Fruit fly (Drosophila melanogaster) whole organism, embryonic: ENCODE data around the gene CG15602.
A peak's percentile ranks its signal among the peaks of the same experiment; 100 is the strongest.

Source experiments
- B-H2 ChIP-seq: fragments of 200-800 bp; sonication (Bioruptor generic); optimal IDR thresholded peaks from 2 replicates; lab custom pipeline; 2018; ENCODE audit warnings: missing biosample characterization, mild to moderate bottlenecking, missing genetic modification characterization
- BEAF-32 ChIP-seq: fragments of 200-800 bp; sonication (Bioruptor generic); optimal IDR thresholded peaks from 3 replicates; lab custom pipeline; 2017; ENCODE audit warnings: missing biosample characterization, missing genetic modification characterization, mild to moderate bottlenecking, moderate library complexity, missing genetic modification reagents
- Bgb ChIP-seq: fragments of 200-800 bp; sonication (Bioruptor generic); IDR thresholded peaks from 2 replicates; pipeline ENCODE4 v1.3.6; 2022; ENCODE audit warnings: missing biosample characterization, missing genetic modification characterization; ENCODE audit not compliant: partially characterized antibody
- CG11398 ChIP-seq: fragments of 200-800 bp; sonication (Bioruptor generic); optimal IDR thresholded peaks from 2 replicates; lab custom pipeline; 2016; ENCODE audit warnings: missing biosample characterization, missing genetic modification characterization
- CG11456 ChIP-seq: fragments of 200-800 bp; sonication (Bioruptor generic); IDR thresholded peaks from 3 replicates; pipeline ENCODE4 v1.3.6; 2022; ENCODE audit warnings: missing biosample characterization, missing genetic modification characterization
- CG11695 ChIP-seq: fragments of 200-800 bp; sonication (Bioruptor generic); IDR thresholded peaks from 3 replicates; pipeline ENCODE4 v1.3.6; 2022; ENCODE audit warnings: missing biosample characterization, missing genetic modification characterization
- CG12769 ChIP-seq: fragments of 200-800 bp; sonication (Bioruptor generic); optimal IDR thresholded peaks from 2 replicates; lab custom pipeline; 2019; ENCODE audit warnings: missing biosample characterization, mild to moderate bottlenecking, missing genetic modification characterization, moderate library complexity
- CG14050 ChIP-seq: fragments of 200-800 bp; sonication (Bioruptor generic); IDR thresholded peaks from 3 replicates; pipeline ENCODE4 v1.3.6; 2022; ENCODE audit warnings: missing biosample characterization, missing genetic modification characterization
- CG1529 ChIP-seq: fragments of 200-800 bp; sonication (Bioruptor generic); optimal IDR thresholded peaks from 3 replicates; lab custom pipeline; 2018; ENCODE audit warnings: missing biosample characterization, missing genetic modification characterization
- CG2129 ChIP-seq: fragments of 200-800 bp; sonication (Bioruptor generic); IDR thresholded peaks from 2 replicates; pipeline ENCODE4 v1.3.6; 2022; ENCODE audit warnings: missing biosample characterization, missing genetic modification characterization; ENCODE audit not compliant: partially characterized antibody
- CG2712 ChIP-seq: fragments of 200-800 bp; optimal IDR thresholded peaks from 3 replicates; lab custom pipeline; 2019; ENCODE audit warnings: missing biosample characterization, mild to moderate bottlenecking, missing genetic modification characterization, moderate library complexity
- CG30020 ChIP-seq: fragments of 200-800 bp; optimal IDR thresholded peaks from 2 replicates; lab custom pipeline; 2019; ENCODE audit warnings: missing biosample characterization, mild to moderate bottlenecking, missing genetic modification characterization, moderate library complexity
- CG34224 ChIP-seq: fragments of 200-800 bp; sonication (Bioruptor generic); IDR thresholded peaks from 3 replicates; pipeline ENCODE4 v1.3.6; 2022; ENCODE audit warnings: missing biosample characterization, missing genetic modification characterization; ENCODE audit not compliant: partially characterized antibody
- CG4424 ChIP-seq: fragments of 200-800 bp; sonication (Bioruptor generic); optimal IDR thresholded peaks from 3 replicates; lab custom pipeline; 2016; ENCODE audit warnings: missing biosample characterization, missing genetic modification characterization
- CG5245 ChIP-seq: fragments of 200-800 bp; sonication (Bioruptor generic); optimal IDR thresholded peaks from 3 replicates; lab custom pipeline; 2016; ENCODE audit warnings: missing biosample characterization, missing genetic modification characterization
- CG6683 ChIP-seq: fragments of 200-800 bp; sonication (Bioruptor generic); optimal IDR thresholded peaks from 2 replicates; lab custom pipeline; 2017; ENCODE audit warnings: missing biosample characterization, mild to moderate bottlenecking, missing genetic modification characterization, missing genetic modification reagents
- CG6689 ChIP-seq: fragments of 200-800 bp; sonication (Bioruptor generic); IDR thresholded peaks from 2 replicates; pipeline ENCODE4 v1.3.6; 2022; ENCODE audit warnings: missing biosample characterization, missing genetic modification characterization
- CG7963 ChIP-seq: fragments of 200-800 bp; sonication (Bioruptor generic); IDR thresholded peaks from 3 replicates; pipeline ENCODE4 v1.3.6; 2022; ENCODE audit warnings: missing biosample characterization, missing genetic modification characterization; ENCODE audit not compliant: partially characterized antibody
- CG8290 ChIP-seq, 3 experiments: fragments of 200-800 bp; sonication (Bioruptor generic); optimal IDR thresholded peaks; 2 replicates each; lab custom pipeline; 2016 to 2019; ENCODE audit warnings: missing biosample characterization in 3 of 3, missing genetic modification characterization in 3 of 3, mild to moderate bottlenecking in 2 of 3, moderate library complexity in 1 of 3
- CG8765 ChIP-seq: fragments of 200-800 bp; sonication (Bioruptor generic); IDR thresholded peaks from 2 replicates; pipeline ENCODE4 v1.3.6; 2022; ENCODE audit warnings: missing biosample characterization, missing genetic modification characterization
- CG8924 ChIP-seq: fragments of 200-800 bp; optimal IDR thresholded peaks from 3 replicates; lab custom pipeline; 2019; ENCODE audit warnings: missing biosample characterization, mild to moderate bottlenecking, missing genetic modification characterization, moderate library complexity
- E2f2 ChIP-seq: fragments of 200-800 bp; sonication (Bioruptor generic); IDR thresholded peaks from 2 replicates; pipeline ENCODE4 v1.3.6; 2022; ENCODE audit warnings: missing biosample characterization, missing genetic modification characterization
- Fer3 ChIP-seq: fragments of 200-800 bp; sonication (Bioruptor generic); optimal IDR thresholded peaks from 2 replicates; lab custom pipeline; 2018; ENCODE audit warnings: missing biosample characterization, mild to moderate bottlenecking, missing genetic modification characterization, moderate library complexity
- HHEX ChIP-seq: fragments of 200-800 bp; sonication (Bioruptor generic); optimal IDR thresholded peaks from 3 replicates; lab custom pipeline; 2017; ENCODE audit warnings: missing biosample characterization, mild to moderate bottlenecking, missing genetic modification characterization, missing genetic modification reagents
- HLH3B ChIP-seq: fragments of 200-800 bp; sonication (Bioruptor generic); IDR thresholded peaks from 2 replicates; pipeline ENCODE4 v1.3.6; 2022; ENCODE audit warnings: missing biosample characterization, missing genetic modification characterization
- HmgZ ChIP-seq: fragments of 200-800 bp; sonication (Bioruptor generic); optimal IDR thresholded peaks from 2 replicates; lab custom pipeline; 2018; ENCODE audit warnings: missing biosample characterization, mild to moderate bottlenecking, missing genetic modification characterization
- MESR4 ChIP-seq: fragments of 200-800 bp; sonication (Bioruptor generic); optimal IDR thresholded peaks from 2 replicates; lab custom pipeline; 2018; ENCODE audit warnings: missing biosample characterization, mild to moderate bottlenecking, missing genetic modification characterization, moderate library complexity
- NFAT ChIP-seq: fragments of 200-800 bp; sonication (Bioruptor generic); IDR thresholded peaks from 2 replicates; pipeline ENCODE4 v1.3.6; 2022; ENCODE audit warnings: missing biosample characterization, missing genetic modification characterization
- Neu2 ChIP-seq: fragments of 200-800 bp; sonication (Bioruptor generic); optimal IDR thresholded peaks from 3 replicates; lab custom pipeline; 2016; ENCODE audit warnings: missing biosample characterization, missing genetic modification characterization, borderline replicate concordance
- Oaz ChIP-seq: fragments of 200-800 bp; sonication (Bioruptor generic); IDR thresholded peaks from 2 replicates; pipeline ENCODE4 v1.3.6; 2022; ENCODE audit warnings: missing biosample characterization, missing genetic modification characterization
- PHDP ChIP-seq: fragments of 200-800 bp; sonication (Bioruptor generic); optimal IDR thresholded peaks from 3 replicates; lab custom pipeline; 2018; ENCODE audit warnings: missing biosample characterization, mild to moderate bottlenecking, missing genetic modification characterization, moderate library complexity
- Sry-δ ChIP-seq: fragments of 200-800 bp; sonication (Bioruptor generic); optimal IDR thresholded peaks from 2 replicates; lab custom pipeline; 2016; ENCODE audit warnings: missing biosample characterization, missing genetic modification characterization
- Usf ChIP-seq: fragments of 200-800 bp; sonication (Bioruptor generic); optimal IDR thresholded peaks from 2 replicates; lab custom pipeline; 2017; ENCODE audit warnings: missing genotype, missing biosample characterization, missing genetic modification characterization
- YL-1 ChIP-seq: fragments of 200-800 bp; sonication (Bioruptor generic); optimal IDR thresholded peaks from 3 replicates; lab custom pipeline; 2017; ENCODE audit warnings: missing biosample characterization, mild to moderate bottlenecking, missing genetic modification characterization
- chinmo ChIP-seq: fragments of 200-800 bp; sonication (Bioruptor generic); IDR thresholded peaks from 4 replicates; pipeline ENCODE4 v1.3.6; 2022; ENCODE audit warnings: missing biosample characterization, missing genetic modification characterization; ENCODE audit not compliant: partially characterized antibody
- chm ChIP-seq: fragments of 200-800 bp; sonication (Bioruptor generic); IDR thresholded peaks from 2 replicates; pipeline ENCODE4 v1.3.6; 2022; ENCODE audit warnings: missing biosample characterization, missing genetic modification characterization
- crp ChIP-seq, 2 experiments: fragments of 200-800 bp; sonication (Bioruptor generic); optimal IDR thresholded peaks; 2 replicates in 1 of 2; 3 replicates in 1 of 2; lab custom pipeline; 2017; ENCODE audit warnings: missing biosample characterization in 2 of 2, missing genetic modification characterization in 2 of 2, mild to moderate bottlenecking in 1 of 2, moderate library complexity in 1 of 2
- dimm ChIP-seq: fragments of 200-800 bp; sonication (Bioruptor generic); IDR thresholded peaks from 2 replicates; pipeline ENCODE4 v1.3.6; 2022; ENCODE audit warnings: missing biosample characterization, missing genetic modification characterization
- hbn ChIP-seq: fragments of 200-800 bp; sonication (Bioruptor generic); IDR thresholded peaks from 2 replicates; pipeline ENCODE4 v1.3.6; 2022; ENCODE audit warnings: missing biosample characterization, missing genetic modification characterization; ENCODE audit not compliant: partially characterized antibody
- inv ChIP-seq: fragments of 200-800 bp; sonication (Bioruptor generic); IDR thresholded peaks from 2 replicates; pipeline ENCODE4 v1.3.6; 2022; ENCODE audit warnings: missing biosample characterization, missing genetic modification characterization; ENCODE audit not compliant: partially characterized antibody
- oc ChIP-seq: fragments of 200-800 bp; sonication (Bioruptor generic); optimal IDR thresholded peaks from 2 replicates; lab custom pipeline; 2018; ENCODE audit warnings: missing biosample characterization, mild to moderate bottlenecking, missing genetic modification characterization, moderate library complexity
- psq ChIP-seq: fragments of 200-800 bp; sonication (Bioruptor generic); optimal IDR thresholded peaks from 2 replicates; lab custom pipeline; 2017; ENCODE audit warnings: missing biosample characterization, missing genetic modification characterization
- sd ChIP-seq: fragments of 200-800 bp; sonication (Bioruptor generic); optimal IDR thresholded peaks from 3 replicates; lab custom pipeline; 2018; ENCODE audit warnings: missing biosample characterization, mild to moderate bottlenecking, missing genetic modification characterization, moderate library complexity
- sens-2 ChIP-seq: fragments of 200-800 bp; sonication (Bioruptor generic); IDR thresholded peaks from 2 replicates; pipeline ENCODE4 v1.3.6; 2022; ENCODE audit warnings: missing biosample characterization, missing genetic modification characterization
- sna ChIP-seq: fragments of 200-800 bp; sonication (Bioruptor generic); IDR thresholded peaks from 2 replicates; pipeline ENCODE4 v1.3.6; 2022; ENCODE audit warnings: missing biosample characterization, missing genetic modification characterization; ENCODE audit not compliant: partially characterized antibody
- z ChIP-seq: fragments of 200-800 bp; sonication (Bioruptor generic); IDR thresholded peaks from 3 replicates; pipeline ENCODE4 v1.3.6; 2022; ENCODE audit warnings: missing biosample characterization, missing genetic modification characterization

CG15602 gene

DNA sequence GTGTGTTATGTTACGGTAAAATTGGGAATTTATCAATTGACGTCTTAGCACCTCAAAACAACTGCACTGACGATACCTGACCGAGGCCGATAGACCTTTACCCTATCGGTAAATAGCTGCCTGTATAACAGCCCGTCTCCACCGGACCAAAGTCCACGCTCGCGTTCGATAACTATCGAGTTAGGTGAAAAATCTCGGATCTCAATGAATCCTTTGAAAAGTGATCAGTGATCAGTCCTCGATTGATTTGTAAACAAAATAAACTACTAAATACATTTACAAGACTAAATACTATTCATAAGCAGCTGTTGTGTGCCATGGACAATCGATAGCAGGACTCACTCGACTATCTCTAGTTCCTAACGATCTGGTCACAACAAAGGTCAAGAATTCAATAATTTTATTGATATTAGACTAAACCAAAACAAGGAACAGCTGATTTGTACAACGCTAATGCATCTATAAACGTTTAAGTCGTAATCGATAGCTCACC is 3.2 kb upstream of the CG15602 start, which contains the start of gene sordd1 (continued):
- TF ChIP-seq chinmo (peak; percentile 86; the same call in 1 of the 4 replicates), BEAF-32 (peak; percentile 81), hbn (GFP tag; lab: Robert Waterston, UW) (peak; percentile 83), inv (GFP tag; lab: Robert Waterston, UW) (peak; percentile 95), crp (GFP tag; optimal IDR thresholded peaks at IDR 0.05; lab: Kevin White, UChicago) (peak in 1 of 2 experiments; percentile 27), CG8290 (GFP tag; optimal IDR thresholded peaks at IDR 0.05; lab: Kevin White, UChicago) (peak; percentile 74), CG8290 (tag; optimal IDR thresholded peaks at IDR 0.05; lab: Kevin White, UChicago) (peak in 1 of 2 experiments; percentile 63), Bgb (GFP tag; lab: Robert Waterston, UW) (peak; percentile 91), CG34224 (peak; percentile 85), sna (GFP tag; lab: Robert Waterston, UW) (peak; percentile 70; the same call in 1 of the 2 replicates), CG30020 (tag; lab: Kevin White, UChicago) (peak; percentile 86), CG11456 (peak; percentile 51; the same call in 1 of the 3 replicates)

DNA sequence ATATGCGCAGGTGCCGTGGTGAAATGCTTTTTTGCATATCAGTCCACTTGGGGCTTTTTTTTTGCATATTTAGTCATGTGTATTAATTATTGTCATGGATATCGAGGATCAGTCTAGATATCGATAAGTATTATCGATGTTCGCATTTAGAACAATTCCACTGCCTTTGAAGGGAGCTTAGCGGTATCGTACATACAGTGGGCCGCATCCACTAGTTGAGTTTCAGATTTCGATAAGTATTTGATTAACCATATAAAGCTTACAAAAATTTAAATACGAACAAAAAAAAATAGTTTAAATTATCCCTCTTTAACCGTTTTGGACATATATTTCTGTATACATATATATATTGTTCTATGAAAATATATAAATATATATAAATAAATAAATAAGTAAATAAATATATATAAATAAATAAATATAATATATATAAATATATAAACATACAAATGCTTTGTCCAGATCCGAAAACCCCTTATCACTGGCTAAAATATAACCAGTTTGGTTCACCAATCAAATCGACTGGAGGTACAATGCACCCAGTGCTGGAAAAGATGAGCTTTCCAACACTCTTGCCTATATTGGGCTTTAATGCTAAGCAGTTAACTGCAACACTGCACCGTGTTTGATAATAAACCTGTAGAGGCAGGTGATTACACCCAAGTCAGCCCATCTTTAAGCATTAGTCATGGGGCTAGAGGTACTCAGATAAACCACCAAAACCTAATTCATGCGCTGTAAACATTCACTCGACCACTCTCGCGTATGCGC is 3.8 kb downstream of the CG15602 start:
- peak; percentile 7 for TF ChIP-seq PHDP (tag; lab: Kevin White, UChicago)
- peak; percentile 70 for TF ChIP-seq inv (GFP tag; lab: Robert Waterston, UW)
- TF ChIP-seq psq (GFP tag; lab: Kevin White, UChicago), result no peak
- TF ChIP-seq CG6689 (GFP tag; lab: Robert Waterston, UW), result no peak
- peak; percentile 31 for TF ChIP-seq B-H2 (GFP tag; lab: Kevin White, UChicago)
- no peak for TF ChIP-seq oc
- no peak for TF ChIP-seq CG11398 (GFP tag; lab: Kevin White, UChicago)
- peak; percentile 3 for TF ChIP-seq CG5245 (GFP tag; lab: Kevin White, UChicago)
- no peak for TF ChIP-seq chm (GFP tag; lab: Robert Waterston, UW)
- TF ChIP-seq HHEX (GFP tag; lab: Kevin White, UChicago), result no peak
- TF ChIP-seq CG8924 (tag; lab: Kevin White, UChicago), result peak; percentile 3
- TF ChIP-seq dimm (GFP tag; lab: Robert Waterston, UW), result no peak
- TF ChIP-seq Usf (GFP tag; lab: Kevin White, UChicago), result no peak
- no peak for TF ChIP-seq YL-1 (GFP tag; lab: Kevin White, UChicago)
- TF ChIP-seq MESR4, result peak; percentile 22
- TF ChIP-seq CG11695 (GFP tag; lab: Robert Waterston, UW), result no peak
- TF ChIP-seq CG8765 (GFP tag; lab: Robert Waterston, UW), result no peak
- TF ChIP-seq HLH3B (GFP tag; lab: Robert Waterston, UW), result no peak
- no peak for TF ChIP-seq E2f2 (GFP tag; lab: Robert Waterston, UW)
- no peak for TF ChIP-seq CG12769 (tag; lab: Kevin White, UChicago)
- peak; percentile 30 for TF ChIP-seq sd (tag; lab: Kevin White, UChicago)
- no peak for TF ChIP-seq z (GFP tag; lab: Robert Waterston, UW)
- TF ChIP-seq Sry-δ (GFP tag; lab: Kevin White, UChicago), result peak; percentile 76
- TF ChIP-seq sens-2 (GFP tag; lab: Robert Waterston, UW), result no peak
- peak; percentile 56 for TF ChIP-seq CG2129
- no peak for TF ChIP-seq CG4424 (GFP tag; lab: Kevin White, UChicago)
- no peak for TF ChIP-seq Oaz (GFP tag; lab: Robert Waterston, UW)
- no peak for TF ChIP-seq HmgZ (tag; lab: Kevin White, UChicago)
- no peak for TF ChIP-seq CG6683 (GFP tag; lab: Kevin White, UChicago)
- no peak for TF ChIP-seq Neu2 (GFP tag; lab: Kevin White, UChicago)
- TF ChIP-seq CG2712, result peak; percentile 31
- peak; percentile 7 for TF ChIP-seq Fer3 (tag; lab: Kevin White, UChicago)
- peak; percentile 9; the same call in 1 of the 2 replicates for TF ChIP-seq NFAT (GFP tag; lab: Robert Waterston, UW)
- no peak for TF ChIP-seq CG14050 (GFP tag; lab: Robert Waterston, UW)
- TF ChIP-seq CG7963 (GFP tag; lab: Robert Waterston, UW), result 0 out of 3 replicates have a peak, but pooled peaks have one; percentile 38
- no peak for TF ChIP-seq CG1529 (GFP tag; lab: Kevin White, UChicago)
